Worm (Caenorhabditis elegans) whole organism, mixed stage, embryonic: Measurements from ENCODE around the gene dli-1.

Source experiments
- M03D4.4 ChIP-seq: sonication (generic microtip); optimal IDR thresholded peaks from 2 replicates; lab custom pipeline; 2017; ENCODE audit warnings: mild to moderate bottlenecking, missing genetic modification characterization, missing compliant biosample characterization
- ceh-39 ChIP-seq: fragments of 150-350 bp; optimal IDR thresholded peaks from 2 replicates; lab custom pipeline; 2014; ENCODE audit warnings: missing biosample characterization, missing genetic modification characterization
- cnd-1 ChIP-seq: fragments of 200-800 bp; sonication (Bioruptor generic); optimal IDR thresholded peaks from 2 replicates; lab custom pipeline; 2018; ENCODE audit warnings: mild to moderate bottlenecking, missing genetic modification characterization, missing compliant biosample characterization
- elt-1 ChIP-seq: sonication (generic microtip); optimal IDR thresholded peaks from 2 replicates; lab custom pipeline; 2017; ENCODE audit warnings: missing genetic modification characterization, mild to moderate bottlenecking, missing compliant biosample characterization, antibody characterized with exemption, moderate library complexity, borderline replicate concordance; ENCODE audit not compliant: insufficient read depth
- elt-3 ChIP-seq: fragments of 150-350 bp; optimal IDR thresholded peaks from 2 replicates; lab custom pipeline; 2014; ENCODE audit warnings: missing biosample characterization, missing genetic modification characterization
- flh-1 ChIP-seq: fragments of 200-800 bp; sonication (Bioruptor generic); optimal IDR thresholded peaks from 2 replicates; lab custom pipeline; 2018; ENCODE audit warnings: mild to moderate bottlenecking, missing genetic modification characterization, moderate library complexity, missing compliant biosample characterization
- mab-5 ChIP-seq: fragments of 150-350 bp; optimal IDR thresholded peaks from 2 replicates; lab custom pipeline; 2014; ENCODE audit warnings: missing biosample characterization, missing genetic modification characterization
- nhr-2 ChIP-seq: fragments of 150-350 bp; optimal IDR thresholded peaks from 2 replicates; lab custom pipeline; 2014; ENCODE audit warnings: missing biosample characterization, missing genetic modification characterization
- nhr-76 ChIP-seq: sonication (generic microtip); optimal IDR thresholded peaks from 2 replicates; lab custom pipeline; 2017; ENCODE audit warnings: missing biosample characterization, missing genetic modification characterization
- pha-4 ChIP-seq: fragments of 150-350 bp; optimal IDR thresholded peaks from 2 replicates; lab custom pipeline; 2018; ENCODE audit warnings: missing biosample characterization, missing genetic modification reagents, missing genetic modification characterization
- snpc-4 ChIP-seq: fragments of 150-350 bp; optimal IDR thresholded peaks from 2 replicates; lab custom pipeline; 2014; ENCODE audit warnings: missing biosample characterization, missing genetic modification characterization
- unc-62 ChIP-seq: fragments of 150-350 bp; optimal IDR thresholded peaks from 2 replicates; lab custom pipeline; 2014; ENCODE audit warnings: missing biosample characterization, missing genetic modification reagents, missing genetic modification characterization
- ztf-11 ChIP-seq: fragments of 150-350 bp; optimal IDR thresholded peaks from 2 replicates; lab custom pipeline; 2014; ENCODE audit warnings: missing biosample characterization, missing genetic modification characterization

DNA sequence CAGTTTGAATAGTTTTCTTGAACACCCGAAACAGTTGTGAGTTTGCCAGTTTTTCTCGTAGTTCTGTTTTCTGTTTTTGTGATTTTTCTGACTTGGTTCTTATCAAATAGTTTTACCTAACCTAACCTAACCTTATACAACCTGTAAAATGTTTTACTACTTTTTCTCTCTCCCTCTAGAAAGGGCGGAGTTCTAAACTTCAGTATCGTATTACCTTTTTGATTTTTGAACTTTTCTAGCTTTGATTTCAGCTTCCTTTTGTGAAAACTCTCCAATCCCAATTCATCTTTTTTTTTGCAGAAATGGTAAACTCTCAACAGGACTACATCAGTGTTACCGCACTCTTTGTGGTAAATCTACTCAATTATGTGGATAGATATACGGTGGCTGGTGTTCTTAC lies 11.9 kb downstream of the dli-1 start, which contains the start of gene spin-2:
- no peak for TF ChIP-seq unc-62 (GFP tag; lab: Kevin White, UChicago)
- no peak for TF ChIP-seq pha-4 (tag; lab: Kevin White, UChicago)
- no peak for TF ChIP-seq flh-1 (GFP tag; lab: Kevin White, UChicago)
- TF ChIP-seq M03D4.4 (tag; lab: Kevin White, UChicago), result no peak
- TF ChIP-seq ztf-11, result no peak
- TF ChIP-seq elt-1 (tag; lab: Kevin White, UChicago), result no peak
- TF ChIP-seq ceh-39 (tag; lab: Kevin White, UChicago), result no peak
- no peak for TF ChIP-seq nhr-76 (tag; lab: Kevin White, UChicago)
- no peak for TF ChIP-seq mab-5 (tag; lab: Kevin White, UChicago)
- TF ChIP-seq cnd-1, result no peak
- no peak for TF ChIP-seq snpc-4
- no peak for TF ChIP-seq nhr-2 (tag; lab: Kevin White, UChicago)
- TF ChIP-seq elt-3, result no peak
